Worm (Caenorhabditis elegans): ENCODE data around the gene nhr-52.

The nhr-52 gene

ce11 chrV:15693682-15694081, 16.4 kb downstream of the nhr-52 start, which contains the start of gene nhr-198:
Gene nhr-198, plus strand, starts transcription at chrV:15693994.
- TF ChIP-seq hlh-26 (GFP tag; conservative IDR thresholded peaks at IDR 0.05) (no peak), nfya-1 (tag; optimal IDR thresholded peaks at IDR 0.05; ENCODE audit: borderline replicate concordance, insufficient read depth) (no peak), nhr-27 (tag; optimal IDR thresholded peaks at IDR 0.05) (no peak), T26A5.8 (tag; optimal IDR thresholded peaks at IDR 0.05) (no peak), madf-10 (tag; optimal IDR thresholded peaks at IDR 0.05) (no peak), rpc-1 (optimal IDR thresholded peaks at IDR 0.05) (no peak), rpc-1 (tag; optimal IDR thresholded peaks at IDR 0.05) (no peak), dox-1 (GFP tag; IDR thresholded peaks at IDR 0.05) (no peak), egl-18 (GFP tag; IDR thresholded peaks at IDR 0.05) (no peak)

ce11 chrV:15698099-15698498, 20.8 kb downstream of the nhr-52 start, which contains the start of gene srx-29:
Gene srx-29, minus strand, starts transcription at chrV:15698199.
- TF ChIP-seq F39B2.1 (GFP tag; IDR thresholded peaks at IDR 0.05) (no peak), zfh-2 (GFP tag; conservative IDR thresholded peaks at IDR 0.05) (no peak), K12H6.12 (tag; optimal IDR thresholded peaks at IDR 0.05) (no peak), F10E7.11 (tag; optimal IDR thresholded peaks at IDR 0.05) (no peak), rpc-1 (optimal IDR thresholded peaks at IDR 0.05) (no peak), rpc-1 (tag; optimal IDR thresholded peaks at IDR 0.05) (no peak), ztf-25 (GFP tag; IDR thresholded peaks at IDR 0.05) (no peak), lin-26 (GFP tag; IDR thresholded peaks at IDR 0.05) (no peak), F55B11.4 (tag; optimal IDR thresholded peaks at IDR 0.05; ENCODE audit: borderline replicate concordance, insufficient read depth) (no peak), snpc-1.1 (tag; optimal IDR thresholded peaks at IDR 0.05; ENCODE audit: insufficient read depth) (no peak), ceh-100 (GFP tag; IDR thresholded peaks at IDR 0.05) (no peak), F33H1.4 (GFP tag; IDR thresholded peaks at IDR 0.05) (no peak), ztf-18 (tag; optimal IDR thresholded peaks at IDR 0.05) (no peak), nfyb-1 (GFP tag; IDR thresholded peaks at IDR 0.05) (no peak), Y67H2A.10 (GFP tag; conservative IDR thresholded peaks at IDR 0.05) (no peak), unc-62 (GFP tag; optimal IDR thresholded peaks at IDR 0.05) (no peak)

ce11 chrV:15699799-15700198, 22.5 kb downstream of the nhr-52 start, which contains the start of gene nhr-199:
Gene nhr-199, minus strand, starts transcription at chrV:15699899.
- TF ChIP-seq dpff-1 (tag; optimal IDR thresholded peaks at IDR 0.05) (no peak), unc-130 (GFP tag; optimal IDR thresholded peaks at IDR 0.05) (no peak), egl-18 (GFP tag; IDR thresholded peaks at IDR 0.05) (no peak), fkh-3 (tag; optimal IDR thresholded peaks at IDR 0.05) (no peak), nhr-80 (tag; optimal IDR thresholded peaks at IDR 0.05) (no peak), sdz-38 (tag; optimal IDR thresholded peaks at IDR 0.05) (no peak), bed-1 (GFP tag; IDR thresholded peaks at IDR 0.05) (no peak), unc-62 (GFP tag; optimal IDR thresholded peaks at IDR 0.05) (no peak), lin-35 (GFP tag; optimal IDR thresholded peaks at IDR 0.05) (no peak), cebp-1 (GFP tag; IDR thresholded peaks at IDR 0.05) (no peak), cebp-1 (tag; optimal IDR thresholded peaks at IDR 0.05) (no peak), bed-2 (GFP tag; IDR thresholded peaks at IDR 0.05) (no peak)

- TF ChIP-seq hmg-1.2 (GFP tag; IDR thresholded peaks at IDR 0.05) (no peak), nfyb-1 (GFP tag; IDR thresholded peaks at IDR 0.05) (no peak), rpc-1 (optimal IDR thresholded peaks at IDR 0.05) (no peak), rpc-1 (tag; optimal IDR thresholded peaks at IDR 0.05) (no peak), ccch-3 (GFP tag; optimal IDR thresholded peaks at IDR 0.05) (no peak), dpff-1 (tag; optimal IDR thresholded peaks at IDR 0.05) (no peak), B0019.2 (GFP tag; conservative IDR thresholded peaks at IDR 0.05) (no peak), ceh-27 (GFP tag; optimal IDR thresholded peaks at IDR 0.05) (no peak), hlh-12 (tag; optimal IDR thresholded peaks at IDR 0.05) (no peak), Y67H2A.10 (GFP tag; conservative IDR thresholded peaks at IDR 0.05) (no peak), ceh-79 (tag; optimal IDR thresholded peaks at IDR 0.05) (no peak), cebp-1 (GFP tag; IDR thresholded peaks at IDR 0.05) (no peak), cebp-1 (tag; optimal IDR thresholded peaks at IDR 0.05) (no peak), unc-130 (GFP tag; optimal IDR thresholded peaks at IDR 0.05) (no peak), ztf-6 (GFP tag; IDR thresholded peaks at IDR 0.05) (no peak), bed-2 (GFP tag; IDR thresholded peaks at IDR 0.05) (no peak), snpc-1.1 (tag; optimal IDR thresholded peaks at IDR 0.05; ENCODE audit: insufficient read depth) (no peak), F57A8.1 (GFP tag; optimal IDR thresholded peaks at IDR 0.05) (no peak), F33H1.4 (GFP tag; IDR thresholded peaks at IDR 0.05) (no peak), lin-26 (GFP tag; IDR thresholded peaks at IDR 0.05) (no peak), let-526 (GFP tag; IDR thresholded peaks at IDR 0.05) (no peak)
These were observed 24.9 kb downstream of the nhr-52 start, which contains the start of gene nhr-53 for ce11 chrV:15702263-15702662. Gene nhr-53, minus strand, starts transcription at chrV:15702363.
